Fruit fly (Drosophila melanogaster): ENCODE results near the gene CG43335.

- TF ChIP-seq CG6808 (GFP tag; optimal IDR thresholded peaks at IDR 0.05) (no peak), vri (GFP tag; optimal IDR thresholded peaks at IDR 0.05) (no peak), fd85E (GFP tag; optimal IDR thresholded peaks at IDR 0.05) (no peak), CG11294 (GFP tag; IDR thresholded peaks at IDR 0.05) (no peak), CG16779 (tag; optimal IDR thresholded peaks at IDR 0.05) (no peak), cyc (GFP tag; optimal IDR thresholded peaks at IDR 0.05) (peak; percentile 35), CG4318 (GFP tag; optimal IDR thresholded peaks at IDR 0.05) (no peak), net (GFP tag; optimal IDR thresholded peaks at IDR 0.05) (no peak), CG6854 (GFP tag; optimal IDR thresholded peaks at IDR 0.05) (no peak), ss (GFP tag; optimal IDR thresholded peaks at IDR 0.05) (no peak), CG9139 (GFP tag; optimal IDR thresholded peaks at IDR 0.05) (no peak)
These were observed 23.6 kb upstream of the CG43335 start for dm6 chr3R:15611692-15612091.

Measured in whole organism, prepupa.